Fruit fly (Drosophila melanogaster) whole organism, embryonic: ENCODE measurements around the gene CG4009.

Experiments used
- Ada2b ChIP-seq: fragments of 200-800 bp; sonication (Bioruptor generic); IDR thresholded peaks from 2 replicates; pipeline ENCODE4 v1.3.6; 2022; ENCODE audit warnings: missing biosample characterization, missing genetic modification characterization
- Bgb ChIP-seq: fragments of 200-800 bp; sonication (Bioruptor generic); IDR thresholded peaks from 2 replicates; pipeline ENCODE4 v1.3.6; 2022; ENCODE audit warnings: missing biosample characterization, missing genetic modification characterization; ENCODE audit not compliant: partially characterized antibody
- CG12236 ChIP-seq: fragments of 200-800 bp; sonication (Bioruptor generic); optimal IDR thresholded peaks from 2 replicates; lab custom pipeline; 2016; ENCODE audit warnings: missing biosample characterization, missing genetic modification characterization
- CG12659 ChIP-seq: fragments of 200-800 bp; sonication (Bioruptor generic); optimal IDR thresholded peaks from 3 replicates; lab custom pipeline; 2017; ENCODE audit warnings: mild to moderate bottlenecking, missing biosample characterization, missing genetic modification reagents, missing genetic modification characterization
- CG13894 ChIP-seq: fragments of 200-800 bp; sonication (Bioruptor generic); optimal IDR thresholded peaks from 3 replicates; lab custom pipeline; 2018; ENCODE audit warnings: missing biosample characterization, mild to moderate bottlenecking, missing genetic modification characterization, moderate library complexity
- CG15514 ChIP-seq: fragments of 200-800 bp; sonication (Bioruptor generic); optimal IDR thresholded peaks from 3 replicates; lab custom pipeline; 2017; ENCODE audit warnings: missing biosample characterization, missing genetic modification characterization, mild to moderate bottlenecking, moderate library complexity, missing genetic modification reagents
- CG15696 ChIP-seq: fragments of 200-800 bp; sonication (Bioruptor generic); optimal IDR thresholded peaks from 2 replicates; lab custom pipeline; 2019; ENCODE audit warnings: missing biosample characterization, mild to moderate bottlenecking, missing genetic modification characterization, moderate library complexity
- CG17361 ChIP-seq: fragments of 200-800 bp; sonication (Bioruptor generic); IDR thresholded peaks from 3 replicates; pipeline ENCODE4 v1.3.6; 2022; ENCODE audit warnings: missing biosample characterization, missing genetic modification characterization
- CG17385 ChIP-seq: fragments of 200-800 bp; sonication (Bioruptor generic); optimal IDR thresholded peaks from 3 replicates; lab custom pipeline; 2018; ENCODE audit warnings: missing biosample characterization, mild to moderate bottlenecking, missing genetic modification characterization
- CG17829 ChIP-seq: fragments of 200-800 bp; optimal IDR thresholded peaks from 2 replicates; lab custom pipeline; 2019; ENCODE audit warnings: missing biosample characterization, mild to moderate bottlenecking, missing genetic modification characterization, moderate library complexity
- CG18262 ChIP-seq: fragments of 200-800 bp; optimal IDR thresholded peaks from 3 replicates; lab custom pipeline; 2019; ENCODE audit warnings: missing biosample characterization, mild to moderate bottlenecking, missing genetic modification characterization, moderate library complexity
- CG32532 ChIP-seq: fragments of 200-800 bp; sonication (Bioruptor generic); IDR thresholded peaks from 2 replicates; pipeline ENCODE4 v1.3.6; 2022; ENCODE audit warnings: missing biosample characterization, missing genetic modification characterization
- CG3407 ChIP-seq: fragments of 200-800 bp; sonication (Bioruptor generic); optimal IDR thresholded peaks from 2 replicates; lab custom pipeline; 2018; ENCODE audit warnings: missing biosample characterization, mild to moderate bottlenecking, missing genetic modification characterization
- CG34422 ChIP-seq: fragments of 200-800 bp; sonication (Bioruptor generic); IDR thresholded peaks from 3 replicates; pipeline ENCODE4 v1.3.6; 2022; ENCODE audit warnings: missing biosample characterization, missing genetic modification characterization
- CG4360 ChIP-seq: fragments of 200-800 bp; sonication (Bioruptor generic); IDR thresholded peaks from 2 replicates; pipeline ENCODE4 v1.3.6; 2022; ENCODE audit warnings: missing biosample characterization, missing genetic modification characterization
- CG5245 ChIP-seq: fragments of 200-800 bp; sonication (Bioruptor generic); optimal IDR thresholded peaks from 3 replicates; lab custom pipeline; 2016; ENCODE audit warnings: missing biosample characterization, missing genetic modification characterization
- CG6765 ChIP-seq: fragments of 200-800 bp; sonication (Bioruptor generic); optimal IDR thresholded peaks from 3 replicates; lab custom pipeline; 2017; ENCODE audit warnings: missing biosample characterization, mild to moderate bottlenecking, missing genetic modification characterization
- CG7963 ChIP-seq: fragments of 200-800 bp; sonication (Bioruptor generic); IDR thresholded peaks from 3 replicates; pipeline ENCODE4 v1.3.6; 2022; ENCODE audit warnings: missing biosample characterization, missing genetic modification characterization; ENCODE audit not compliant: partially characterized antibody
- CG7987 ChIP-seq: fragments of 200-800 bp; sonication (Bioruptor generic); optimal IDR thresholded peaks from 2 replicates; lab custom pipeline; 2018; ENCODE audit warnings: missing biosample characterization, mild to moderate bottlenecking, missing genetic modification characterization, moderate library complexity
- CG8290 ChIP-seq, 3 experiments: fragments of 200-800 bp; sonication (Bioruptor generic); optimal IDR thresholded peaks; 2 replicates each; lab custom pipeline; 2016 to 2019; ENCODE audit warnings: missing biosample characterization in 3 of 3, missing genetic modification characterization in 3 of 3, mild to moderate bottlenecking in 2 of 3, moderate library complexity in 1 of 3
- CTCF ChIP-seq: fragments of 200-800 bp; sonication (Bioruptor generic); optimal IDR thresholded peaks from 2 replicates; lab custom pipeline; 2017; ENCODE audit warnings: missing biosample characterization, mild to moderate bottlenecking, missing genetic modification characterization, moderate library complexity
- D ChIP-seq, 2 experiments: fragments of 200-800 bp in 1 of 2; fragments of >200 bp in 1 of 2; sonication (Bioruptor generic) in 1 of 2; optimal IDR thresholded peaks; 2 replicates in 1 of 2; 3 replicates in 1 of 2; lab custom pipeline; 2017; ENCODE audit warnings: mild to moderate bottlenecking in 1 of 2, missing biosample characterization in 1 of 2, missing genetic modification characterization in 1 of 2, missing genetic modification reagents in 1 of 2
- Elba2 ChIP-seq: fragments of 200-800 bp; sonication (Bioruptor generic); optimal IDR thresholded peaks from 3 replicates; lab custom pipeline; 2016; ENCODE audit warnings: missing biosample characterization, missing genetic modification characterization
- HmgD ChIP-seq: fragments of 200-800 bp; sonication (Bioruptor generic); optimal IDR thresholded peaks from 3 replicates; lab custom pipeline; 2016; ENCODE audit warnings: missing biosample characterization, missing genetic modification characterization
- Hr51 ChIP-seq, 2 experiments: fragments of 200-800 bp; sonication (Bioruptor generic); optimal IDR thresholded peaks; 2 replicates in 1 of 2; 3 replicates in 1 of 2; lab custom pipeline; 2016 to 2018; ENCODE audit warnings: missing biosample characterization in 2 of 2, missing genetic modification characterization in 2 of 2, mild to moderate bottlenecking in 1 of 2, moderate library complexity in 1 of 2
- Lpt ChIP-seq: fragments of >200 bp; optimal IDR thresholded peaks from 2 replicates; lab custom pipeline; 2018; ENCODE audit warnings: missing biosample characterization, missing genetic modification characterization
- Med ChIP-seq: fragments of 200-800 bp; sonication (Bioruptor generic); peaks from one replicate; lab custom pipeline; 2016; ENCODE audit warnings: missing biosample characterization, missing genetic modification characterization, mild to moderate bottlenecking, inconsistent platforms, moderate library complexity
- Mrtf ChIP-seq: fragments of 200-800 bp; sonication (Bioruptor generic); IDR thresholded peaks from 3 replicates; pipeline ENCODE4 v1.3.6; 2022; ENCODE audit warnings: missing biosample characterization, missing genetic modification characterization
- Oaz ChIP-seq: fragments of 200-800 bp; sonication (Bioruptor generic); IDR thresholded peaks from 2 replicates; pipeline ENCODE4 v1.3.6; 2022; ENCODE audit warnings: missing biosample characterization, missing genetic modification characterization
- Pdp1 ChIP-seq, 2 experiments: fragments of 200-800 bp; sonication (Bioruptor generic); optimal IDR thresholded peaks; 3 replicates each; lab custom pipeline; 2016; ENCODE audit warnings: missing biosample characterization in 2 of 2, missing genetic modification characterization in 2 of 2, mild to moderate bottlenecking in 1 of 2, moderate library complexity in 1 of 2
- Sox102F ChIP-seq: fragments of 200-800 bp; sonication (Bioruptor generic); optimal IDR thresholded peaks from 2 replicates; lab custom pipeline; 2018; ENCODE audit warnings: missing biosample characterization, mild to moderate bottlenecking, missing genetic modification characterization, moderate library complexity
- az2 ChIP-seq: fragments of 200-800 bp; sonication (Bioruptor generic); optimal IDR thresholded peaks from 3 replicates; lab custom pipeline; 2016; ENCODE audit warnings: missing biosample characterization, missing genetic modification characterization
- croc ChIP-seq: fragments of 200-800 bp; sonication (Bioruptor generic); conservative IDR thresholded peaks from 3 replicates; pipeline ENCODE4 v1.3.6; 2022; ENCODE audit warnings: missing biosample characterization, missing genetic modification characterization
- jigr1 ChIP-seq: fragments of 200-800 bp; sonication (Bioruptor generic); IDR thresholded peaks from 3 replicates; pipeline ENCODE4 v1.3.6; 2022; ENCODE audit warnings: missing biosample characterization, missing genetic modification characterization
- lmd ChIP-seq: fragments of 200-800 bp; sonication (Bioruptor generic); IDR thresholded peaks from 2 replicates; pipeline ENCODE4 v1.3.6; 2022; ENCODE audit warnings: missing biosample characterization, missing genetic modification characterization
- luna ChIP-seq: fragments of 200-800 bp; sonication (Bioruptor generic); optimal IDR thresholded peaks from 2 replicates; lab custom pipeline; 2016; ENCODE audit warnings: missing biosample characterization, missing genetic modification characterization
- maf-S ChIP-seq: fragments of 200-800 bp; sonication (Bioruptor generic); optimal IDR thresholded peaks from 2 replicates; lab custom pipeline; 2016; ENCODE audit warnings: missing biosample characterization, missing genetic modification characterization
- nerfin-1 ChIP-seq: fragments of 200-800 bp; sonication (Bioruptor generic); optimal IDR thresholded peaks from 3 replicates; lab custom pipeline; 2019; ENCODE audit warnings: missing biosample characterization, mild to moderate bottlenecking, missing genetic modification characterization, moderate library complexity
- peb ChIP-seq: fragments of 200-800 bp; sonication (Bioruptor generic); IDR thresholded peaks from 2 replicates; pipeline ENCODE4 v1.3.6; 2022; ENCODE audit warnings: missing biosample characterization, missing genetic modification characterization
- pfk ChIP-seq: fragments of 200-800 bp; sonication (Bioruptor generic); optimal IDR thresholded peaks from 2 replicates; lab custom pipeline; 2018; ENCODE audit warnings: missing biosample characterization, mild to moderate bottlenecking, missing genetic modification characterization, moderate library complexity
- pros ChIP-seq: fragments of 200-800 bp; sonication (Bioruptor generic); optimal IDR thresholded peaks from 3 replicates; lab custom pipeline; 2019; ENCODE audit warnings: missing biosample characterization, mild to moderate bottlenecking, missing genetic modification characterization, moderate library complexity
- ranshi ChIP-seq: fragments of 200-800 bp; sonication (Bioruptor generic); IDR thresholded peaks from 2 replicates; pipeline ENCODE4 v1.3.6; 2022; ENCODE audit warnings: missing biosample characterization, missing genetic modification characterization
- sc ChIP-seq, 3 experiments: fragments of >200 bp in 2 of 3; fragments of 200-800 bp in 1 of 3; sonication (Bioruptor generic) in 1 of 3; optimal IDR thresholded peaks; 2 replicates in 2 of 3; 3 replicates in 1 of 3; lab custom pipeline; 2017; ENCODE audit warnings: mild to moderate bottlenecking in 1 of 3, missing biosample characterization in 1 of 3, missing genetic modification characterization in 1 of 3, missing genetic modification reagents in 1 of 3
- sd ChIP-seq: fragments of 200-800 bp; sonication (Bioruptor generic); optimal IDR thresholded peaks from 3 replicates; lab custom pipeline; 2018; ENCODE audit warnings: missing biosample characterization, mild to moderate bottlenecking, missing genetic modification characterization, moderate library complexity
- sisA ChIP-seq: fragments of 200-800 bp; sonication (Bioruptor generic); IDR thresholded peaks from 2 replicates; pipeline ENCODE4 v1.3.6; 2022; ENCODE audit warnings: missing biosample characterization, missing genetic modification characterization
- so ChIP-seq: fragments of 200-800 bp; sonication (Bioruptor generic); IDR thresholded peaks from 3 replicates; pipeline ENCODE4 v1.3.6; 2022; ENCODE audit warnings: missing biosample characterization, missing genetic modification characterization
- usp ChIP-seq: fragments of >200 bp; optimal IDR thresholded peaks from 2 replicates; lab custom pipeline; 2017; ENCODE audit warnings: missing biosample characterization, missing genetic modification characterization
- vfl ChIP-seq: fragments of 200-800 bp; sonication (Bioruptor generic); optimal IDR thresholded peaks from 2 replicates; lab custom pipeline; 2016; ENCODE audit warnings: missing biosample characterization, missing genetic modification characterization

Gene CG4009

dm6 chr3R:16987220-16987923, 48.5 kb downstream of the CG4009 start, which contains the start of gene CG18622 (continued):
- peak; percentile 24 for TF ChIP-seq CG12659 (GFP tag; lab: Kevin White, UChicago)
- TF ChIP-seq Bgb: peak; percentile 74; the same call in 1 of the 2 replicates
- TF ChIP-seq sd: peak; percentile 61
- TF ChIP-seq nerfin-1 (tag; lab: Kevin White, UChicago): no peak
- TF ChIP-seq CG6765: no peak
- no peak for TF ChIP-seq CG8290 (GFP tag; optimal IDR thresholded peaks at IDR 0.05; lab: Kevin White, UChicago)
- TF ChIP-seq CG8290 (tag; optimal IDR thresholded peaks at IDR 0.05; lab: Kevin White, UChicago): peak in 1 of 2 experiments; percentile 49
- TF ChIP-seq CG18262 (tag; lab: Kevin White, UChicago): peak; percentile 3
- TF ChIP-seq peb (GFP tag; lab: Robert Waterston, UW): no peak
- no peak for TF ChIP-seq CG17829
- peak in 1 of 2 experiments; percentile 24 for TF ChIP-seq Hr51 (GFP tag; optimal IDR thresholded peaks at IDR 0.05; lab: Kevin White, UChicago)
- no peak for TF ChIP-seq croc (GFP tag; lab: Robert Waterston, UW)
- TF ChIP-seq CG3407: peak; percentile 4
- TF ChIP-seq luna: no peak
- TF ChIP-seq Lpt (GFP tag; lab: Kevin White, UChicago): no peak
- no peak for TF ChIP-seq maf-S
- TF ChIP-seq so (GFP tag; lab: Robert Waterston, UW): no peak; the same call in 2 of the 3 replicates
- TF ChIP-seq Med (GFP tag; lab: Kevin White, UChicago): peak; percentile 76
- TF ChIP-seq pfk: peak; percentile 12
- TF ChIP-seq CG4360 (GFP tag; lab: Robert Waterston, UW): no peak
- no peak for TF ChIP-seq CG15696
- TF ChIP-seq CG17385 (GFP tag; lab: Kevin White, UChicago): no peak
- TF ChIP-seq D (optimal IDR thresholded peaks at IDR 0.05; lab: Kevin White, UChicago): peak; percentile 1
- no peak for TF ChIP-seq D (GFP tag; optimal IDR thresholded peaks at IDR 0.05; lab: Kevin White, UChicago)
- no peak for TF ChIP-seq Pdp1 (GFP tag; optimal IDR thresholded peaks at IDR 0.05; lab: Kevin White, UChicago)
- TF ChIP-seq CG34422 (GFP tag; lab: Robert Waterston, UW): peak; percentile 34; the same call in 1 of the 3 replicates
- 0 out of 2 replicates have a peak, but pooled peaks have one; percentile 3 for TF ChIP-seq Ada2b (GFP tag; lab: Robert Waterston, UW)
- TF ChIP-seq CG32532 (GFP tag; lab: Robert Waterston, UW): peak; percentile 29
- peak; percentile 26 for TF ChIP-seq CG7987
- TF ChIP-seq HmgD (GFP tag; lab: Kevin White, UChicago): no peak
- peak; percentile 28 for TF ChIP-seq Sox102F (GFP tag; lab: Kevin White, UChicago)
- no peak for TF ChIP-seq pros (GFP tag; lab: Kevin White, UChicago)
- TF ChIP-seq ranshi: peak; percentile 35; the same call in 1 of the 2 replicates
- peak; percentile 95 for TF ChIP-seq CG13894 (tag; lab: Kevin White, UChicago)
- peak; percentile 8; the same call in 2 of the 3 replicates for TF ChIP-seq CG17361 (GFP tag; lab: Robert Waterston, UW)
- no peak for TF ChIP-seq Mrtf (GFP tag; lab: Robert Waterston, UW)
- no peak for TF ChIP-seq CG12236 (GFP tag; lab: Kevin White, UChicago)
- no peak for TF ChIP-seq sc (optimal IDR thresholded peaks at IDR 0.05; lab: Kevin White, UChicago)
- TF ChIP-seq sc (GFP tag; optimal IDR thresholded peaks at IDR 0.05; lab: Kevin White, UChicago): peak; percentile 23
- TF ChIP-seq Oaz (GFP tag; lab: Robert Waterston, UW): no peak
- no peak for TF ChIP-seq vfl (GFP tag; lab: Kevin White, UChicago)
- no peak for TF ChIP-seq usp (GFP tag; lab: Kevin White, UChicago)
- no peak for TF ChIP-seq jigr1 (GFP tag; lab: Robert Waterston, UW)
- TF ChIP-seq CG7963 (GFP tag; lab: Robert Waterston, UW): 0 out of 3 replicates have a peak, but pooled peaks have one; percentile 34
- no peak for TF ChIP-seq Elba2
- TF ChIP-seq az2 (GFP tag; lab: Kevin White, UChicago): no peak
- no peak for TF ChIP-seq CTCF (GFP tag; lab: Kevin White, UChicago)
- no peak for TF ChIP-seq CG5245
- TF ChIP-seq CG15514 (GFP tag; lab: Kevin White, UChicago): peak; percentile 30
- TF ChIP-seq sisA (GFP tag; lab: Robert Waterston, UW): no peak
- peak; percentile 32; the same call in 1 of the 2 replicates for TF ChIP-seq lmd (GFP tag; lab: Robert Waterston, UW)
